Worm (Caenorhabditis elegans): Measurements from ENCODE around the gene snx-14.

- TF ChIP-seq unc-39 (tag; optimal IDR thresholded peaks at IDR 0.05) = no peak
- TF ChIP-seq unc-62 (GFP tag; optimal IDR thresholded peaks at IDR 0.05) = no peak
- TF ChIP-seq tbx-2 (tag; optimal IDR thresholded peaks at IDR 0.05) = no peak
- TF ChIP-seq lin-15B (tag; optimal IDR thresholded peaks at IDR 0.05) = no peak
- no peak for TF ChIP-seq ztf-11 (tag; optimal IDR thresholded peaks at IDR 0.05)
- no peak for TF ChIP-seq ztf-4 (tag; optimal IDR thresholded peaks at IDR 0.05)
- no peak for TF ChIP-seq ceh-16 (tag; optimal IDR thresholded peaks at IDR 0.05)
- TF ChIP-seq ceh-9 (tag; optimal IDR thresholded peaks at IDR 0.05) = no peak
- TF ChIP-seq ama-1 (optimal IDR thresholded peaks at IDR 0.05) = no peak
- no peak for TF ChIP-seq nhr-11 (tag; optimal IDR thresholded peaks at IDR 0.05)
Observed at ce11 chrII:13501575-13501974, 29.4 kb downstream of the snx-14 start, which contains the start of gene F45H10.5.
